Fruit fly (Drosophila melanogaster) whole organism, embryonic: ENCODE results near the gene Cp18.

Experiments
- Aef1 ChIP-seq: fragments of 200-800 bp; sonication (Bioruptor generic); IDR thresholded peaks from 3 replicates; pipeline ENCODE4 v1.3.6; 2022; ENCODE audit warnings: missing biosample characterization, missing genetic modification characterization
- BtbVII ChIP-seq: fragments of 200-800 bp; sonication (Bioruptor generic); optimal IDR thresholded peaks from 3 replicates; lab custom pipeline; 2017; ENCODE audit warnings: missing biosample characterization, mild to moderate bottlenecking, missing genetic modification characterization
- CG10565 ChIP-seq: fragments of 200-800 bp; sonication (Bioruptor generic); optimal IDR thresholded peaks from 3 replicates; lab custom pipeline; 2016; ENCODE audit warnings: missing biosample characterization, mild to moderate bottlenecking, missing genetic modification characterization
- CG12299 ChIP-seq: fragments of 200-800 bp; sonication (Bioruptor generic); optimal IDR thresholded peaks from 2 replicates; lab custom pipeline; 2018; ENCODE audit warnings: missing biosample characterization, mild to moderate bottlenecking, missing genetic modification characterization
- CG13287 ChIP-seq: fragments of 200-800 bp; sonication (Bioruptor generic); IDR thresholded peaks from 2 replicates; pipeline ENCODE4 v1.3.6; 2022; ENCODE audit warnings: missing biosample characterization, missing genetic modification characterization; ENCODE audit not compliant: partially characterized antibody
- CG14014 ChIP-seq: fragments of 200-800 bp; sonication (Bioruptor generic); IDR thresholded peaks from 2 replicates; pipeline ENCODE4 v1.3.6; 2022; ENCODE audit warnings: missing biosample characterization, missing genetic modification characterization
- CG15514 ChIP-seq: fragments of 200-800 bp; sonication (Bioruptor generic); optimal IDR thresholded peaks from 3 replicates; lab custom pipeline; 2017; ENCODE audit warnings: missing biosample characterization, missing genetic modification characterization, mild to moderate bottlenecking, moderate library complexity, missing genetic modification reagents
- CG17359 ChIP-seq: fragments of 200-800 bp; sonication (Bioruptor generic); optimal IDR thresholded peaks from 3 replicates; lab custom pipeline; 2018; ENCODE audit warnings: missing biosample characterization, mild to moderate bottlenecking, missing genetic modification characterization, moderate library complexity
- CG18262 ChIP-seq: fragments of 200-800 bp; optimal IDR thresholded peaks from 3 replicates; lab custom pipeline; 2019; ENCODE audit warnings: missing biosample characterization, mild to moderate bottlenecking, missing genetic modification characterization, moderate library complexity
- CG18476 ChIP-seq: fragments of 200-800 bp; sonication (Bioruptor generic); optimal IDR thresholded peaks from 2 replicates; lab custom pipeline; 2016; ENCODE audit warnings: missing biosample characterization, mild to moderate bottlenecking, missing genetic modification characterization
- CG2199 ChIP-seq: fragments of 200-800 bp; sonication (Bioruptor generic); IDR thresholded peaks from 3 replicates; pipeline ENCODE4 v1.3.6; 2022; ENCODE audit warnings: missing biosample characterization, missing genetic modification characterization
- CG30403 ChIP-seq: fragments of 200-800 bp; sonication (Bioruptor generic); optimal IDR thresholded peaks from 3 replicates; lab custom pipeline; 2016; ENCODE audit warnings: missing biosample characterization, missing genetic modification characterization
- CG3281 ChIP-seq: fragments of 200-800 bp; sonication (Bioruptor generic); optimal IDR thresholded peaks from 3 replicates; lab custom pipeline; 2017; ENCODE audit warnings: missing biosample characterization, mild to moderate bottlenecking, missing genetic modification characterization
- CG33213 ChIP-seq: fragments of 200-800 bp; sonication (Bioruptor generic); optimal IDR thresholded peaks from 3 replicates; lab custom pipeline; 2016; ENCODE audit warnings: missing biosample characterization, missing genetic modification characterization
- CG34422 ChIP-seq: fragments of 200-800 bp; sonication (Bioruptor generic); IDR thresholded peaks from 3 replicates; pipeline ENCODE4 v1.3.6; 2022; ENCODE audit warnings: missing biosample characterization, missing genetic modification characterization
- CG4328 ChIP-seq: fragments of 200-800 bp; sonication (Bioruptor generic); optimal IDR thresholded peaks from 3 replicates; lab custom pipeline; 2017; ENCODE audit warnings: missing biosample characterization, missing genetic modification reagents, missing genetic modification characterization
- CG4617 ChIP-seq: fragments of 200-800 bp; sonication (Bioruptor generic); optimal IDR thresholded peaks from 3 replicates; lab custom pipeline; 2016; ENCODE audit warnings: missing biosample characterization, missing genetic modification characterization, borderline replicate concordance
- CG6654 ChIP-seq: fragments of 200-800 bp; sonication (Bioruptor generic); optimal IDR thresholded peaks from 2 replicates; lab custom pipeline; 2017; ENCODE audit warnings: missing biosample characterization, mild to moderate bottlenecking, missing genetic modification characterization
- CG6854 ChIP-seq: fragments of 200-800 bp; sonication (Bioruptor generic); optimal IDR thresholded peaks from 3 replicates; lab custom pipeline; 2017; ENCODE audit warnings: missing biosample characterization, mild to moderate bottlenecking, missing genetic modification characterization
- CG8089 ChIP-seq: fragments of 200-800 bp; sonication (Bioruptor generic); optimal IDR thresholded peaks from 3 replicates; lab custom pipeline; 2016; ENCODE audit warnings: missing biosample characterization, missing genetic modification characterization
- CoRest ChIP-seq: fragments of 200-800 bp; sonication (Bioruptor generic); optimal IDR thresholded peaks from 3 replicates; lab custom pipeline; 2018; ENCODE audit warnings: missing biosample characterization, mild to moderate bottlenecking, missing genetic modification characterization, moderate library complexity
- D19A ChIP-seq: fragments of 200-800 bp; optimal IDR thresholded peaks from 3 replicates; lab custom pipeline; 2019; ENCODE audit warnings: missing biosample characterization, mild to moderate bottlenecking, missing genetic modification characterization, moderate library complexity
- Dad ChIP-seq: fragments of 200-800 bp; sonication (Bioruptor generic); optimal IDR thresholded peaks from 3 replicates; lab custom pipeline; 2016; ENCODE audit warnings: missing biosample characterization, missing genetic modification characterization
- Elba2 ChIP-seq: fragments of 200-800 bp; sonication (Bioruptor generic); optimal IDR thresholded peaks from 3 replicates; lab custom pipeline; 2016; ENCODE audit warnings: missing biosample characterization, missing genetic modification characterization
- Fer2 ChIP-seq: fragments of 200-800 bp; sonication (Bioruptor generic); optimal IDR thresholded peaks from 2 replicates; lab custom pipeline; 2018; ENCODE audit warnings: missing biosample characterization, mild to moderate bottlenecking, missing genetic modification characterization, moderate library complexity
- HHEX ChIP-seq: fragments of 200-800 bp; sonication (Bioruptor generic); optimal IDR thresholded peaks from 3 replicates; lab custom pipeline; 2017; ENCODE audit warnings: missing biosample characterization, mild to moderate bottlenecking, missing genetic modification characterization, missing genetic modification reagents
- HLH4C ChIP-seq: fragments of 200-800 bp; sonication (Bioruptor generic); IDR thresholded peaks from 3 replicates; pipeline ENCODE4 v1.3.6; 2022; ENCODE audit warnings: missing biosample characterization, missing genetic modification characterization; ENCODE audit not compliant: partially characterized antibody
- Med ChIP-seq: fragments of 200-800 bp; sonication (Bioruptor generic); peaks from one replicate; lab custom pipeline; 2016; ENCODE audit warnings: missing biosample characterization, missing genetic modification characterization, mild to moderate bottlenecking, inconsistent platforms, moderate library complexity
- Ssrp ChIP-seq: fragments of 200-800 bp; sonication (Bioruptor generic); optimal IDR thresholded peaks from 2 replicates; lab custom pipeline; 2018; ENCODE audit warnings: missing biosample characterization, mild to moderate bottlenecking, missing genetic modification characterization, moderate library complexity
- Tbp ChIP-seq: fragments of >200 bp; optimal IDR thresholded peaks from 2 replicates; lab custom pipeline; 2018; ENCODE audit warnings: missing biosample characterization, missing genetic modification characterization
- ara ChIP-seq: fragments of 200-800 bp; sonication (Bioruptor generic); IDR thresholded peaks from 2 replicates; pipeline ENCODE4 v1.3.6; 2022; ENCODE audit warnings: missing biosample characterization, missing genetic modification characterization
- ash1 ChIP-seq: fragments of 200-800 bp; sonication (Bioruptor generic); optimal IDR thresholded peaks from 2 replicates; lab custom pipeline; 2018; ENCODE audit warnings: missing biosample characterization, mild to moderate bottlenecking, missing genetic modification characterization
- cg ChIP-seq: fragments of 200-800 bp; sonication (Bioruptor generic); optimal IDR thresholded peaks from 3 replicates; lab custom pipeline; 2019; ENCODE audit warnings: missing biosample characterization, mild to moderate bottlenecking, missing genetic modification characterization, moderate library complexity
- chinmo ChIP-seq: fragments of 200-800 bp; sonication (Bioruptor generic); IDR thresholded peaks from 4 replicates; pipeline ENCODE4 v1.3.6; 2022; ENCODE audit warnings: missing biosample characterization, missing genetic modification characterization; ENCODE audit not compliant: partially characterized antibody
- chn ChIP-seq: fragments of 200-800 bp; sonication (Bioruptor generic); optimal IDR thresholded peaks from 2 replicates; lab custom pipeline; 2016; ENCODE audit warnings: missing biosample characterization, missing genetic modification characterization
- crp ChIP-seq, 2 experiments: fragments of 200-800 bp; sonication (Bioruptor generic); optimal IDR thresholded peaks; 2 replicates in 1 of 2; 3 replicates in 1 of 2; lab custom pipeline; 2017; ENCODE audit warnings: missing biosample characterization in 2 of 2, missing genetic modification characterization in 2 of 2, mild to moderate bottlenecking in 1 of 2, moderate library complexity in 1 of 2
- dysf ChIP-seq: fragments of 200-800 bp; sonication (Bioruptor generic); IDR thresholded peaks from 3 replicates; pipeline ENCODE4 v1.3.6; 2022; ENCODE audit warnings: missing biosample characterization, missing genetic modification characterization
- fd3F ChIP-seq: fragments of 200-800 bp; sonication (Bioruptor generic); optimal IDR thresholded peaks from 2 replicates; lab custom pipeline; 2018; ENCODE audit warnings: missing biosample characterization, mild to moderate bottlenecking, missing genetic modification characterization, moderate library complexity
- fru ChIP-seq: fragments of >200 bp; optimal IDR thresholded peaks from 2 replicates; lab custom pipeline; 2017
- hth ChIP-seq: fragments of >200 bp; optimal IDR thresholded peaks from 2 replicates; lab custom pipeline; 2017; ENCODE audit warnings: inconsistent platforms
- kay ChIP-seq: fragments of 200-800 bp; sonication (Bioruptor generic); optimal IDR thresholded peaks from 2 replicates; lab custom pipeline; 2016; ENCODE audit warnings: missing biosample characterization, missing genetic modification characterization
- kni ChIP-seq: fragments of 200-800 bp; sonication (Bioruptor generic); optimal IDR thresholded peaks from 3 replicates; lab custom pipeline; 2017; ENCODE audit warnings: mild to moderate bottlenecking, missing biosample characterization, missing genetic modification reagents, missing genetic modification characterization
- lilli ChIP-seq: fragments of 200-800 bp; sonication (Bioruptor generic); optimal IDR thresholded peaks from 3 replicates; lab custom pipeline; 2016; ENCODE audit warnings: missing biosample characterization, missing genetic modification characterization
- lola ChIP-seq, 3 experiments: fragments of >200 bp in 2 of 3; fragments of 200-800 bp in 1 of 3; sonication (Bioruptor generic) in 1 of 3; optimal IDR thresholded peaks; 2 replicates each; lab custom pipeline; 2017 to 2019; ENCODE audit warnings: missing biosample characterization in 3 of 3, missing genetic modification characterization in 3 of 3, mild to moderate bottlenecking in 1 of 3, moderate library complexity in 1 of 3
- maf-S ChIP-seq: fragments of 200-800 bp; sonication (Bioruptor generic); optimal IDR thresholded peaks from 2 replicates; lab custom pipeline; 2016; ENCODE audit warnings: missing biosample characterization, missing genetic modification characterization
- mld ChIP-seq: fragments of 200-800 bp; sonication (Bioruptor generic); IDR thresholded peaks from 3 replicates; pipeline ENCODE4 v1.3.6; 2022; ENCODE audit warnings: missing biosample characterization, missing genetic modification characterization; ENCODE audit not compliant: partially characterized antibody
- odd ChIP-seq: fragments of 200-800 bp; sonication (Bioruptor generic); optimal IDR thresholded peaks from 2 replicates; lab custom pipeline; 2017; ENCODE audit warnings: missing biosample characterization, mild to moderate bottlenecking, missing genetic modification characterization
- org-1 ChIP-seq: fragments of 200-800 bp; sonication (Bioruptor generic); optimal IDR thresholded peaks from 2 replicates; lab custom pipeline; 2017; ENCODE audit warnings: missing biosample characterization, missing genetic modification characterization
- seq ChIP-seq: fragments of 200-800 bp; sonication (Bioruptor generic); IDR thresholded peaks from 2 replicates; pipeline ENCODE4 v1.3.6; 2022; ENCODE audit warnings: missing biosample characterization, missing genetic modification characterization
- wek ChIP-seq: fragments of 200-800 bp; sonication (Bioruptor generic); optimal IDR thresholded peaks from 3 replicates; lab custom pipeline; 2018; ENCODE audit warnings: missing biosample characterization, mild to moderate bottlenecking, missing genetic modification characterization, moderate library complexity
- zfh2 ChIP-seq: fragments of 200-800 bp; sonication (Bioruptor generic); optimal IDR thresholded peaks from 2 replicates; lab custom pipeline; 2016; ENCODE audit warnings: missing biosample characterization, missing genetic modification characterization

The Cp18 gene

DNA sequence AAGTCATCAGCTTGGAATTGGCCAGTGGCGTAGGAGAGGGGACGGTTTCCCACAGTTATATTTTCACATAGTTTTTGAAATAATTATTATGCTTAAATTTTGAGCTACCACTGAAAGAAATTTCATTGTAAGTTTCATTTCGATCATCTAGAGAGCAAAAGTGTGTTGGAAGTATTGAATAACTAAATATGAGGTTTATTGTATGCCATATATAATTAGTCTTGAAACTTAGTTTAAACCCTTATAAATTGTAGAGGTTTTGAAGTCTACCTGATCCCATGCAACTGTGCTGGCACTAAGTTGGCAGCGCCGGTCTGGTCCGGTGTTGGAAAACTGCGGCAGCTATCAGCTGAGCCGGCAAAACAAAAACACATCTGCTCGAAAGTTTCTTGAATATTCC, 5.4 kb upstream of the Cp18 start, which contains the start of the genes CG32022 and CG6511 (continued):
- TF ChIP-seq HLH4C (GFP tag; lab: Robert Waterston, UW) = no peak
- TF ChIP-seq mld (GFP tag; lab: Robert Waterston, UW) = no peak
- TF ChIP-seq Dad = peak; percentile 98
- TF ChIP-seq kni (GFP tag; lab: Kevin White, UChicago) = peak; percentile 92
- peak; percentile 91 for TF ChIP-seq org-1 (GFP tag; lab: Kevin White, UChicago)
- peak; percentile 96 for TF ChIP-seq CG4617 (GFP tag; lab: Kevin White, UChicago)
- TF ChIP-seq CG10565 = peak; percentile 87
- peak; percentile 87 for TF ChIP-seq Elba2
- peak; percentile 95 for TF ChIP-seq CG14014 (GFP tag; lab: Robert Waterston, UW)
- peak; percentile 95 for TF ChIP-seq CG8089 (GFP tag; lab: Kevin White, UChicago)
- peak in 1 of 3 experiments; percentile 97 for TF ChIP-seq lola (GFP tag; optimal IDR thresholded peaks at IDR 0.05; lab: Kevin White, UChicago)
- TF ChIP-seq CG15514 (GFP tag; lab: Kevin White, UChicago) = peak; percentile 91
- TF ChIP-seq CG17359 (tag; lab: Kevin White, UChicago) = peak; percentile 95
- TF ChIP-seq odd = no peak
- TF ChIP-seq ash1 (GFP tag; lab: Kevin White, UChicago) = peak; percentile 48
- TF ChIP-seq CG3281 = peak; percentile 97
- TF ChIP-seq lilli (GFP tag; lab: Kevin White, UChicago) = peak; percentile 99
- TF ChIP-seq CG2199 (GFP tag; lab: Robert Waterston, UW) = peak; percentile 92
- TF ChIP-seq fd3F (GFP tag; lab: Kevin White, UChicago) = peak; percentile 96
- peak; percentile 89 for TF ChIP-seq CG6654 (GFP tag; lab: Kevin White, UChicago)
- TF ChIP-seq CG18262 (tag; lab: Kevin White, UChicago) = peak; percentile 96
- peak; percentile 95 to 97 for TF ChIP-seq crp (GFP tag; optimal IDR thresholded peaks at IDR 0.05; lab: Kevin White, UChicago)
- TF ChIP-seq CG4328 (GFP tag; lab: Kevin White, UChicago) = peak; percentile 97
- TF ChIP-seq HHEX (GFP tag; lab: Kevin White, UChicago) = peak; percentile 96
- peak; percentile 95 for TF ChIP-seq BtbVII (GFP tag; lab: Kevin White, UChicago)
- TF ChIP-seq CG18476 (GFP tag; lab: Kevin White, UChicago) = peak; percentile 94
- peak; percentile 96 for TF ChIP-seq seq (GFP tag; lab: Robert Waterston, UW)
- TF ChIP-seq kay (GFP tag; lab: Kevin White, UChicago) = peak; percentile 96
- peak; percentile 99 for TF ChIP-seq Med (GFP tag; lab: Kevin White, UChicago)
- TF ChIP-seq ara (GFP tag; lab: Robert Waterston, UW) = peak; percentile 90
- peak; percentile 97 for TF ChIP-seq Aef1 (GFP tag; lab: Robert Waterston, UW)
- peak; percentile 97 for TF ChIP-seq CG34422
- TF ChIP-seq dysf (GFP tag; lab: Robert Waterston, UW) = peak; percentile 98
- peak; percentile 92 for TF ChIP-seq CG6854 (GFP tag; lab: Kevin White, UChicago)
- TF ChIP-seq hth (lab: Kevin White, UChicago) = no peak
- no peak for TF ChIP-seq Tbp (GFP tag; lab: Kevin White, UChicago)
- peak; percentile 99 for TF ChIP-seq CoRest (tag; lab: Kevin White, UChicago)
- peak; percentile 96 for TF ChIP-seq Fer2 (tag; lab: Kevin White, UChicago)
- TF ChIP-seq maf-S (GFP tag; lab: Kevin White, UChicago) = peak; percentile 97
- TF ChIP-seq wek = peak; percentile 78
- no peak for TF ChIP-seq cg (GFP tag; lab: Kevin White, UChicago)
- peak; percentile 96 for TF ChIP-seq D19A (tag; lab: Kevin White, UChicago)
- TF ChIP-seq CG12299 (tag; lab: Kevin White, UChicago) = peak; percentile 94
- no peak for TF ChIP-seq chinmo (GFP tag; lab: Robert Waterston, UW)
- peak; percentile 99 for TF ChIP-seq zfh2 (GFP tag; lab: Kevin White, UChicago)
- no peak for TF ChIP-seq fru (lab: Kevin White, UChicago)
- peak; percentile 95 for TF ChIP-seq CG33213 (GFP tag; lab: Kevin White, UChicago)
- TF ChIP-seq CG30403 (GFP tag; lab: Kevin White, UChicago) = peak; percentile 99
- TF ChIP-seq Ssrp (tag; lab: Kevin White, UChicago) = peak; percentile 97
- TF ChIP-seq CG13287 (GFP tag; lab: Robert Waterston, UW) = peak; percentile 49
- peak; percentile 98 for TF ChIP-seq chn (GFP tag; lab: Kevin White, UChicago)
